Fruit fly (Drosophila melanogaster) whole organism, adult: ENCODE results near the gene Tnpo.

Source experiments
- CG11617 ChIP-seq: fragments of 200-800 bp; sonication (Bioruptor generic); optimal IDR thresholded peaks from 2 replicates; lab custom pipeline; 2017; ENCODE audit warnings: mild to moderate bottlenecking, missing biosample characterization, missing genetic modification reagents, missing genetic modification characterization
- CG12768 ChIP-seq: fragments of 200-800 bp; sonication (Bioruptor generic); optimal IDR thresholded peaks from 2 replicates; lab custom pipeline; 2017; ENCODE audit warnings: missing biosample characterization, missing genetic modification characterization, mild to moderate bottlenecking, moderate library complexity, missing genetic modification reagents
- CG14711 ChIP-seq: fragments of 200-800 bp; sonication (Bioruptor generic); optimal IDR thresholded peaks from 2 replicates; lab custom pipeline; 2018; ENCODE audit warnings: missing biosample characterization, mild to moderate bottlenecking, missing genetic modification characterization, moderate library complexity
- CG33017 ChIP-seq: fragments of 200-800 bp; sonication (Bioruptor generic); optimal IDR thresholded peaks from 2 replicates; lab custom pipeline; 2018; ENCODE audit warnings: missing biosample characterization, mild to moderate bottlenecking, missing genetic modification characterization, moderate library complexity
- CG5204 ChIP-seq: fragments of 200-800 bp; sonication (Bioruptor generic); optimal IDR thresholded peaks from 2 replicates; lab custom pipeline; 2016; ENCODE audit warnings: missing biosample characterization, missing genetic modification characterization
- Clk ChIP-seq: fragments of 200-800 bp; sonication (Bioruptor generic); optimal IDR thresholded peaks from 2 replicates; lab custom pipeline; 2017; ENCODE audit warnings: missing biosample characterization, missing genetic modification characterization
- Hr96 ChIP-seq: fragments of 200-800 bp; sonication (Bioruptor generic); optimal IDR thresholded peaks from 2 replicates; lab custom pipeline; 2016; ENCODE audit warnings: missing biosample characterization, missing genetic modification characterization
- Mnt ChIP-seq: fragments of 200-800 bp; sonication (Bioruptor generic); optimal IDR thresholded peaks from 2 replicates; lab custom pipeline; 2016; ENCODE audit warnings: missing biosample characterization, mild to moderate bottlenecking, missing genetic modification characterization
- bab1 ChIP-seq: fragments of 200-800 bp; sonication (Bioruptor generic); optimal IDR thresholded peaks from 3 replicates; lab custom pipeline; 2019; ENCODE audit warnings: missing biosample characterization, mild to moderate bottlenecking, missing genetic modification characterization, moderate library complexity
- cic ChIP-seq: fragments of 200-800 bp; sonication (Bioruptor generic); optimal IDR thresholded peaks from 2 replicates; lab custom pipeline; 2017; ENCODE audit warnings: missing biosample characterization, mild to moderate bottlenecking, missing genetic modification characterization, moderate library complexity
- kay ChIP-seq: fragments of 200-800 bp; sonication (Bioruptor generic); peaks from one replicate; lab custom pipeline; 2016; ENCODE audit warnings: missing biosample characterization, missing genetic modification characterization, borderline replicate concordance

dm6 chr3L:6158530-6158929 lies 34.8 kb upstream of the Tnpo start, which contains the start of gene Cpr65Ay:
- TF ChIP-seq kay (GFP tag; lab: Kevin White, UChicago): no peak
- no peak for TF ChIP-seq CG5204 (GFP tag; lab: Kevin White, UChicago)
- no peak for TF ChIP-seq CG33017
- TF ChIP-seq bab1 (GFP tag; lab: Kevin White, UChicago): no peak
- TF ChIP-seq CG11617: no peak
- no peak for TF ChIP-seq Mnt (GFP tag; lab: Kevin White, UChicago)
- TF ChIP-seq Hr96: no peak
- TF ChIP-seq CG14711: no peak
- no peak for TF ChIP-seq Clk
- TF ChIP-seq CG12768 (GFP tag; lab: Kevin White, UChicago): no peak
- no peak for TF ChIP-seq cic (GFP tag; lab: Kevin White, UChicago)
